Fruit fly (Drosophila melanogaster): ENCODE data around the gene CG16743.

- TF ChIP-seq Dfd (GFP tag; optimal IDR thresholded peaks at IDR 0.05), result no peak
- no peak for TF ChIP-seq psq (GFP tag; optimal IDR thresholded peaks at IDR 0.05)
- no peak for TF ChIP-seq Dif (GFP tag; optimal IDR thresholded peaks at IDR 0.05; ENCODE audit: partially characterized antibody)
- TF ChIP-seq CG32264 (GFP tag; optimal IDR thresholded peaks at IDR 0.05), result no peak
- no peak for TF ChIP-seq Hr78 (GFP tag; optimal IDR thresholded peaks at IDR 0.05)
- no peak for TF ChIP-seq dmrt93B (GFP tag; optimal IDR thresholded peaks at IDR 0.05)
- TF ChIP-seq woc (GFP tag; optimal IDR thresholded peaks at IDR 0.05), result no peak
- TF ChIP-seq OdsH (GFP tag; optimal IDR thresholded peaks at IDR 0.05), result no peak
- TF ChIP-seq dsf (GFP tag; optimal IDR thresholded peaks at IDR 0.05; ENCODE audit: borderline replicate concordance), result no peak
- TF ChIP-seq Hnf4 (GFP tag; optimal IDR thresholded peaks at IDR 0.05), result no peak
These were observed 4.2 kb downstream of the CG16743 start, which contains the start of the genes ATPsynG and SCAR for dm6 chr2L:10976046-10976863.
